Fruit fly (Drosophila melanogaster) whole organism, wandering third instar larva: Measurements from ENCODE around the gene CG8630.

Source experiments
- Abd-B ChIP-seq: fragments of >200 bp; optimal IDR thresholded peaks from 2 replicates; lab custom pipeline; 2017; ENCODE audit warnings: missing biosample characterization, missing genetic modification characterization
- CG32264 ChIP-seq: fragments of 200-800 bp; sonication (Bioruptor generic); optimal IDR thresholded peaks from 2 replicates; lab custom pipeline; 2016; ENCODE audit warnings: missing biosample characterization, missing genetic modification characterization
- CG9705 ChIP-seq: fragments of 200-800 bp; sonication (Bioruptor generic); optimal IDR thresholded peaks from 2 replicates; lab custom pipeline; 2018; ENCODE audit warnings: missing biosample characterization, mild to moderate bottlenecking, missing genetic modification characterization
- CrebA ChIP-seq: fragments of 200-800 bp; sonication (Bioruptor generic); optimal IDR thresholded peaks from 2 replicates; lab custom pipeline; 2016; ENCODE audit warnings: missing biosample characterization, mild to moderate bottlenecking, missing genetic modification characterization, borderline replicate concordance
- Dfd ChIP-seq: fragments of >200 bp; optimal IDR thresholded peaks from 2 replicates; lab custom pipeline; 2017; ENCODE audit warnings: missing biosample characterization, missing genetic modification characterization
- Dif ChIP-seq: fragments of 200-275, 200-300 bp; sonication (Bioruptor generic); optimal IDR thresholded peaks from 2 replicates; lab custom pipeline; 2018; ENCODE audit warnings: missing biosample characterization, missing genetic modification characterization; ENCODE audit not compliant: partially characterized antibody
- GATAd ChIP-seq: sonication (Bioruptor generic); optimal IDR thresholded peaks from 2 replicates; lab custom pipeline; 2016; ENCODE audit warnings: missing biosample characterization, missing genetic modification characterization
- HLH106 ChIP-seq: fragments of 200-800 bp; optimal IDR thresholded peaks from 3 replicates; lab custom pipeline; 2019; ENCODE audit warnings: missing biosample characterization, mild to moderate bottlenecking, missing genetic modification characterization, moderate library complexity
- Hnf4 ChIP-seq: fragments of 200-800 bp; sonication (Bioruptor generic); optimal IDR thresholded peaks from 2 replicates; lab custom pipeline; 2016; ENCODE audit warnings: missing biosample characterization, mild to moderate bottlenecking, missing genetic modification characterization
- Hr78 ChIP-seq: fragments of >200 bp; optimal IDR thresholded peaks from 2 replicates; lab custom pipeline; 2017; ENCODE audit warnings: missing biosample characterization, missing genetic modification characterization
- Hr83 ChIP-seq: fragments of 200-300 bp; sonication (Bioruptor generic); optimal IDR thresholded peaks from 2 replicates; lab custom pipeline; 2016; ENCODE audit warnings: missing biosample characterization, mild to moderate bottlenecking, missing genetic modification characterization, moderate library complexity; ENCODE audit not compliant: poor library complexity, severe bottlenecking
- Jra ChIP-seq: sonication (Bioruptor generic); optimal IDR thresholded peaks from 2 replicates; lab custom pipeline; 2016; ENCODE audit warnings: missing biosample characterization, missing genetic modification characterization
- Mio ChIP-seq: sonication (Bioruptor generic); optimal IDR thresholded peaks from 2 replicates; lab custom pipeline; 2016; ENCODE audit warnings: missing biosample characterization, missing genetic modification characterization
- Myc ChIP-seq: fragments of >200 bp; optimal IDR thresholded peaks from 2 replicates; lab custom pipeline; 2017
- N ChIP-seq: fragments of >200 bp; optimal IDR thresholded peaks from 2 replicates; lab custom pipeline; 2018; ENCODE audit warnings: missing biosample characterization, missing external identifiers, missing genetic modification characterization
- OdsH ChIP-seq: fragments of 200-800 bp; sonication (Bioruptor generic); optimal IDR thresholded peaks from 2 replicates; lab custom pipeline; 2016; ENCODE audit warnings: missing biosample characterization, mild to moderate bottlenecking, missing genetic modification characterization
- Rel ChIP-seq, 2 experiments: fragments of 200-800 bp; sonication (Bioruptor generic) in 1 of 2; optimal IDR thresholded peaks; 2 replicates in 1 of 2; 3 replicates in 1 of 2; lab custom pipeline; 2016 to 2019; ENCODE audit warnings: mild to moderate bottlenecking in 2 of 2, missing biosample characterization in 2 of 2, missing genetic modification characterization in 2 of 2, moderate library complexity in 1 of 2
- Sp1 ChIP-seq: fragments of 200-800 bp; sonication (Bioruptor generic); optimal IDR thresholded peaks from 3 replicates; lab custom pipeline; 2019; ENCODE audit warnings: missing biosample characterization, mild to moderate bottlenecking, missing genetic modification characterization, moderate library complexity
- Vsx2 ChIP-seq: fragments of 200-300, 225-300 bp; sonication (Bioruptor generic); optimal IDR thresholded peaks from 2 replicates; lab custom pipeline; 2018; ENCODE audit warnings: missing biosample characterization, missing genetic modification characterization; ENCODE audit not compliant: partially characterized antibody
- br ChIP-seq: fragments of 200-800 bp; sonication (Bioruptor generic); optimal IDR thresholded peaks from 2 replicates; lab custom pipeline; 2016; ENCODE audit warnings: missing biosample characterization, missing genetic modification characterization
- brk ChIP-seq: fragments of 200-800 bp; sonication (Bioruptor generic); optimal IDR thresholded peaks from 2 replicates; lab custom pipeline; 2016; ENCODE audit warnings: missing biosample characterization, mild to moderate bottlenecking, missing genetic modification characterization
- dl ChIP-seq, 2 experiments: fragments of 175-275, 200-275 bp in 1 of 2; fragments of 200-275 bp in 1 of 2; sonication (Bioruptor generic); optimal IDR thresholded peaks; lab custom pipeline; 2018; ENCODE audit warnings: mild to moderate bottlenecking in 2 of 2, missing biosample characterization in 2 of 2, missing genetic modification characterization in 2 of 2, moderate library complexity in 2 of 2; ENCODE audit not compliant: partially characterized antibody in 2 of 2, insufficient read depth in 1 of 2
- dmrt93B ChIP-seq: fragments of 200-800 bp; sonication (Bioruptor generic); optimal IDR thresholded peaks from 2 replicates; lab custom pipeline; 2018; ENCODE audit warnings: missing biosample characterization, mild to moderate bottlenecking, missing genetic modification characterization
- dsf ChIP-seq: sonication (Bioruptor generic); optimal IDR thresholded peaks from 2 replicates; lab custom pipeline; 2016; ENCODE audit warnings: missing biosample characterization, missing genetic modification characterization, borderline replicate concordance
- ey ChIP-seq: fragments of 200-800 bp; sonication (Bioruptor generic); optimal IDR thresholded peaks from 2 replicates; lab custom pipeline; 2016; ENCODE audit warnings: missing biosample characterization, missing genetic modification characterization
- foxo ChIP-seq, 2 experiments: fragments of 200-800 bp; sonication (Bioruptor generic); optimal IDR thresholded peaks; 2 replicates in 1 of 2; 3 replicates in 1 of 2; lab custom pipeline; 2016 to 2017; ENCODE audit warnings: missing biosample characterization in 2 of 2, missing genetic modification characterization in 2 of 2
- fru ChIP-seq: fragments of 200-800 bp; sonication (Bioruptor generic); optimal IDR thresholded peaks from 3 replicates; lab custom pipeline; 2016; ENCODE audit warnings: missing biosample characterization, mild to moderate bottlenecking, missing genetic modification characterization
- h ChIP-seq: fragments of 200-800 bp; sonication (Bioruptor generic); optimal IDR thresholded peaks from 3 replicates; lab custom pipeline; 2016; ENCODE audit warnings: missing biosample characterization, mild to moderate bottlenecking, missing genetic modification characterization
- jim ChIP-seq: fragments of 175-275, 200-325 bp; sonication (Bioruptor generic); optimal IDR thresholded peaks from 2 replicates; lab custom pipeline; 2016; ENCODE audit warnings: missing biosample characterization, mild to moderate bottlenecking, missing genetic modification characterization
- lola ChIP-seq: fragments of >200 bp; optimal IDR thresholded peaks from 2 replicates; lab custom pipeline; 2017; ENCODE audit warnings: missing biosample characterization, missing genetic modification characterization
- pan ChIP-seq: fragments of >200 bp; optimal IDR thresholded peaks from 2 replicates; lab custom pipeline; 2017
- psq ChIP-seq: fragments of 200-800 bp; sonication (Bioruptor generic); optimal IDR thresholded peaks from 3 replicates; lab custom pipeline; 2017; ENCODE audit warnings: missing biosample characterization, mild to moderate bottlenecking, missing genetic modification characterization, moderate library complexity
- rgr ChIP-seq: fragments of 200-800 bp; sonication (Bioruptor generic); optimal IDR thresholded peaks from 3 replicates; lab custom pipeline; 2016; ENCODE audit warnings: missing biosample characterization, mild to moderate bottlenecking, missing genetic modification characterization
- sage ChIP-seq: fragments of 200-800 bp; sonication (Bioruptor generic); optimal IDR thresholded peaks from 2 replicates; lab custom pipeline; 2016; ENCODE audit warnings: missing biosample characterization, mild to moderate bottlenecking, missing genetic modification characterization
- sv ChIP-seq: fragments of 200-800 bp; sonication (Bioruptor generic); optimal IDR thresholded peaks from 3 replicates; lab custom pipeline; 2016; ENCODE audit warnings: missing biosample characterization, missing genetic modification characterization
- tai ChIP-seq: sonication (Bioruptor generic); optimal IDR thresholded peaks from 2 replicates; lab custom pipeline; 2016; ENCODE audit warnings: missing biosample characterization, missing genetic modification characterization
- usp ChIP-seq: fragments of >200 bp; optimal IDR thresholded peaks from 2 replicates; lab custom pipeline; 2017; ENCODE audit warnings: missing biosample characterization, missing genetic modification characterization
- woc ChIP-seq: sonication (Bioruptor generic); optimal IDR thresholded peaks from 2 replicates; lab custom pipeline; 2016; ENCODE audit warnings: missing biosample characterization, mild to moderate bottlenecking, missing genetic modification characterization

Gene CG8630

dm6 chr3R:13260114-13260673 lies 19.3 kb upstream of the CG8630 start, which contains the start of gene CG11686:
Gene CG11686, plus strand, starts transcription at chr3R:13260356.
- TF ChIP-seq Myc = no peak
- no peak for TF ChIP-seq CG32264
- TF ChIP-seq lola = no peak
- TF ChIP-seq dl (GFP tag; optimal IDR thresholded peaks at IDR 0.05; lab: Kevin White, UChicago; ENCODE audit: insufficient read depth in 1 of 2, partially characterized antibody in 2 of 2) = no peak
- TF ChIP-seq HLH106 (tag; lab: Kevin White, UChicago) = peak; percentile 28
- TF ChIP-seq Hr83 (GFP tag; lab: Kevin White, UChicago) = peak; percentile 55
- no peak for TF ChIP-seq N (GFP tag; lab: Kevin White, UChicago)
- TF ChIP-seq Vsx2 = no peak
- no peak for TF ChIP-seq Hnf4 (GFP tag; lab: Kevin White, UChicago)
- TF ChIP-seq Abd-B (GFP tag; lab: Kevin White, UChicago) = no peak
- peak; percentile 39 for TF ChIP-seq h
- TF ChIP-seq Sp1 = no peak
- TF ChIP-seq OdsH = no peak
- TF ChIP-seq Mio (GFP tag; lab: Kevin White, UChicago) = no peak
- TF ChIP-seq psq = no peak
- TF ChIP-seq sv (GFP tag; lab: Kevin White, UChicago) = no peak
- TF ChIP-seq rgr = peak; percentile 53
- no peak for TF ChIP-seq dsf (GFP tag; lab: Kevin White, UChicago)
- TF ChIP-seq pan (lab: Kevin White, UChicago) = no peak
- no peak for TF ChIP-seq brk (GFP tag; lab: Kevin White, UChicago)
- TF ChIP-seq fru (GFP tag; lab: Kevin White, UChicago) = peak; percentile 6
- TF ChIP-seq woc (GFP tag; lab: Kevin White, UChicago) = peak; percentile 77
- no peak for TF ChIP-seq GATAd (GFP tag; lab: Kevin White, UChicago)
- TF ChIP-seq CrebA = no peak
- TF ChIP-seq CG9705 (GFP tag; lab: Kevin White, UChicago) = no peak
- no peak for TF ChIP-seq sage (GFP tag; lab: Kevin White, UChicago)
- peak in 1 of 2 experiments; percentile 14 for TF ChIP-seq foxo (GFP tag; optimal IDR thresholded peaks at IDR 0.05; lab: Kevin White, UChicago)
- no peak for TF ChIP-seq dmrt93B
- TF ChIP-seq ey (GFP tag; lab: Kevin White, UChicago) = no peak
- no peak for TF ChIP-seq usp (GFP tag; lab: Kevin White, UChicago)
- peak; percentile 65 for TF ChIP-seq Dif (GFP tag; lab: Kevin White, UChicago)
- TF ChIP-seq br (GFP tag; lab: Kevin White, UChicago) = no peak
- no peak for TF ChIP-seq tai
- no peak for TF ChIP-seq Jra
- TF ChIP-seq Rel (GFP tag; optimal IDR thresholded peaks at IDR 0.05; lab: Kevin White, UChicago) = no peak
- TF ChIP-seq Rel (tag; optimal IDR thresholded peaks at IDR 0.05; lab: Kevin White, UChicago) = peak; percentile 58
- no peak for TF ChIP-seq jim (GFP tag; lab: Kevin White, UChicago)
- no peak for TF ChIP-seq Dfd (GFP tag; lab: Kevin White, UChicago)
- TF ChIP-seq Hr78 = no peak

- TF ChIP-seq Myc = no peak
- TF ChIP-seq Mio (GFP tag; lab: Kevin White, UChicago) = no peak
- TF ChIP-seq tai = no peak
- no peak for TF ChIP-seq Hnf4 (GFP tag; lab: Kevin White, UChicago)
- TF ChIP-seq Jra = no peak
Measured at dm6 chr3R:13261706-13262105, 17.8 kb upstream of the CG8630 start.

- TF ChIP-seq lola = no peak
- peak; percentile 70 for TF ChIP-seq rgr
- TF ChIP-seq Abd-B (GFP tag; lab: Kevin White, UChicago) = no peak
- TF ChIP-seq foxo (GFP tag; optimal IDR thresholded peaks at IDR 0.05; lab: Kevin White, UChicago) = peak in 1 of 2 experiments; percentile 65
- TF ChIP-seq brk (GFP tag; lab: Kevin White, UChicago) = no peak
- peak; percentile 38 for TF ChIP-seq psq
- peak; percentile 59 for TF ChIP-seq ey (GFP tag; lab: Kevin White, UChicago)
- no peak for TF ChIP-seq usp (GFP tag; lab: Kevin White, UChicago)
- TF ChIP-seq Myc = peak; percentile 42
- TF ChIP-seq dmrt93B = no peak
- no peak for TF ChIP-seq sage (GFP tag; lab: Kevin White, UChicago)
- no peak for TF ChIP-seq Hnf4 (GFP tag; lab: Kevin White, UChicago)
- TF ChIP-seq Rel (GFP tag; optimal IDR thresholded peaks at IDR 0.05; lab: Kevin White, UChicago) = no peak
- peak; percentile 29 for TF ChIP-seq Rel (tag; optimal IDR thresholded peaks at IDR 0.05; lab: Kevin White, UChicago)
- no peak for TF ChIP-seq tai
- no peak for TF ChIP-seq N (GFP tag; lab: Kevin White, UChicago)
- peak; percentile 68 for TF ChIP-seq CG9705 (GFP tag; lab: Kevin White, UChicago)
- no peak for TF ChIP-seq Hr83 (GFP tag; lab: Kevin White, UChicago)
- peak; percentile 75 for TF ChIP-seq HLH106 (tag; lab: Kevin White, UChicago)
- TF ChIP-seq sv (GFP tag; lab: Kevin White, UChicago) = peak; percentile 46
- TF ChIP-seq woc (GFP tag; lab: Kevin White, UChicago) = no peak
- no peak for TF ChIP-seq h
- no peak for TF ChIP-seq Vsx2
- TF ChIP-seq CrebA = no peak
- peak; percentile 50 for TF ChIP-seq OdsH
- peak; percentile 41 for TF ChIP-seq br (GFP tag; lab: Kevin White, UChicago)
- TF ChIP-seq Dfd (GFP tag; lab: Kevin White, UChicago) = no peak
- TF ChIP-seq Sp1 = peak; percentile 66
- TF ChIP-seq, all 38 proteins: peak for 12
Measured at dm6 chr3R:13264061-13264661, 15.4 kb upstream of the CG8630 start, which contains the start of gene Ravus. Gene Ravus, minus strand, starts transcription at chr3R:13264061.
